Fruit fly (Drosophila melanogaster) whole organism, embryonic: Measurements from ENCODE around the gene Ddc.
A peak's percentile ranks its signal among the peaks of the same experiment; 100 is the strongest.

Experiments used
- Atf-2 ChIP-seq: fragments of 200-800 bp; sonication (Bioruptor generic); optimal IDR thresholded peaks from 2 replicates; lab custom pipeline; 2016; ENCODE audit warnings: missing biosample characterization, missing genetic modification characterization
- CG11560 ChIP-seq: fragments of 200-800 bp; sonication (Bioruptor generic); IDR thresholded peaks from 3 replicates; pipeline ENCODE4 v1.3.6; 2022; ENCODE audit warnings: missing biosample characterization, missing genetic modification characterization
- CG12299 ChIP-seq: fragments of 200-800 bp; sonication (Bioruptor generic); optimal IDR thresholded peaks from 2 replicates; lab custom pipeline; 2018; ENCODE audit warnings: missing biosample characterization, mild to moderate bottlenecking, missing genetic modification characterization
- CG12659 ChIP-seq: fragments of 200-800 bp; sonication (Bioruptor generic); optimal IDR thresholded peaks from 3 replicates; lab custom pipeline; 2017; ENCODE audit warnings: mild to moderate bottlenecking, missing biosample characterization, missing genetic modification reagents, missing genetic modification characterization
- CG12744 ChIP-seq: fragments of 200-800 bp; sonication (Bioruptor generic); optimal IDR thresholded peaks from 2 replicates; lab custom pipeline; 2016; ENCODE audit warnings: missing biosample characterization, missing genetic modification characterization
- CG12769 ChIP-seq: fragments of 200-800 bp; sonication (Bioruptor generic); optimal IDR thresholded peaks from 2 replicates; lab custom pipeline; 2019; ENCODE audit warnings: missing biosample characterization, mild to moderate bottlenecking, missing genetic modification characterization, moderate library complexity
- CG13123 ChIP-seq: fragments of 200-800 bp; sonication (Bioruptor generic); optimal IDR thresholded peaks from 2 replicates; lab custom pipeline; 2016; ENCODE audit warnings: missing biosample characterization, missing genetic modification characterization
- CG13424 ChIP-seq: fragments of 200-800 bp; sonication (Bioruptor generic); optimal IDR thresholded peaks from 2 replicates; lab custom pipeline; 2019; ENCODE audit warnings: missing biosample characterization, mild to moderate bottlenecking, missing genetic modification characterization, moderate library complexity
- CG13624 ChIP-seq: fragments of 200-800 bp; sonication (Bioruptor generic); optimal IDR thresholded peaks from 2 replicates; lab custom pipeline; 2016; ENCODE audit warnings: missing biosample characterization, missing genetic modification characterization
- CG13775 ChIP-seq: fragments of 200-800 bp; sonication (Bioruptor generic); optimal IDR thresholded peaks from 3 replicates; lab custom pipeline; 2017; ENCODE audit warnings: missing biosample characterization, mild to moderate bottlenecking, missing genetic modification characterization
- CG17612 ChIP-seq: fragments of 200-800 bp; sonication (Bioruptor generic); IDR thresholded peaks from 2 replicates; pipeline ENCODE4 v1.3.6; 2022; ENCODE audit warnings: missing biosample characterization, missing genetic modification characterization
- CG17829 ChIP-seq: fragments of 200-800 bp; optimal IDR thresholded peaks from 2 replicates; lab custom pipeline; 2019; ENCODE audit warnings: missing biosample characterization, mild to moderate bottlenecking, missing genetic modification characterization, moderate library complexity
- CG18262 ChIP-seq: fragments of 200-800 bp; optimal IDR thresholded peaks from 3 replicates; lab custom pipeline; 2019; ENCODE audit warnings: missing biosample characterization, mild to moderate bottlenecking, missing genetic modification characterization, moderate library complexity
- CG2199 ChIP-seq: fragments of 200-800 bp; sonication (Bioruptor generic); IDR thresholded peaks from 3 replicates; pipeline ENCODE4 v1.3.6; 2022; ENCODE audit warnings: missing biosample characterization, missing genetic modification characterization
- CG30403 ChIP-seq: fragments of 200-800 bp; sonication (Bioruptor generic); optimal IDR thresholded peaks from 3 replicates; lab custom pipeline; 2016; ENCODE audit warnings: missing biosample characterization, missing genetic modification characterization
- CG31224 ChIP-seq: fragments of 200-800 bp; sonication (Bioruptor generic); IDR thresholded peaks from 2 replicates; pipeline ENCODE4 v1.3.6; 2022; ENCODE audit warnings: missing biosample characterization, missing genetic modification characterization
- CG32767 ChIP-seq: fragments of 200-800 bp; sonication (Bioruptor generic); IDR thresholded peaks from 2 replicates; pipeline ENCODE4 v1.3.6; 2022; ENCODE audit warnings: missing biosample characterization, missing genetic modification characterization
- CG3847 ChIP-seq: fragments of 200-800 bp; sonication (Bioruptor generic); IDR thresholded peaks from 2 replicates; pipeline ENCODE4 v1.3.6; 2022; ENCODE audit warnings: missing biosample characterization, missing genetic modification characterization
- CG42726 ChIP-seq: fragments of 200-800 bp; sonication (Bioruptor generic); IDR thresholded peaks from 2 replicates; pipeline ENCODE4 v1.3.6; 2022; ENCODE audit warnings: missing biosample characterization, missing genetic modification characterization; ENCODE audit not compliant: partially characterized antibody
- CG7271 ChIP-seq: fragments of 200-800 bp; sonication (Bioruptor generic); optimal IDR thresholded peaks from 2 replicates; lab custom pipeline; 2018; ENCODE audit warnings: missing biosample characterization, mild to moderate bottlenecking, missing genetic modification characterization, moderate library complexity
- D19A ChIP-seq: fragments of 200-800 bp; optimal IDR thresholded peaks from 3 replicates; lab custom pipeline; 2019; ENCODE audit warnings: missing biosample characterization, mild to moderate bottlenecking, missing genetic modification characterization, moderate library complexity
- Deaf1 ChIP-seq: fragments of 200-800 bp; optimal IDR thresholded peaks from 3 replicates; lab custom pipeline; 2019; ENCODE audit warnings: missing biosample characterization, mild to moderate bottlenecking, missing genetic modification characterization, moderate library complexity
- Dfd ChIP-seq, 2 experiments: fragments of >200 bp; optimal IDR thresholded peaks; 2 replicates each; lab custom pipeline; 2017; ENCODE audit warnings: missing biosample characterization in 2 of 2, missing genetic modification characterization in 2 of 2
- Doc3 ChIP-seq: fragments of 200-800 bp; sonication (Bioruptor generic); IDR thresholded peaks from 3 replicates; pipeline ENCODE4 v1.3.6; 2022; ENCODE audit warnings: missing biosample characterization, missing genetic modification characterization; ENCODE audit not compliant: partially characterized antibody
- HHEX ChIP-seq: fragments of 200-800 bp; sonication (Bioruptor generic); optimal IDR thresholded peaks from 3 replicates; lab custom pipeline; 2017; ENCODE audit warnings: missing biosample characterization, mild to moderate bottlenecking, missing genetic modification characterization, missing genetic modification reagents
- Hey ChIP-seq: fragments of 200-800 bp; sonication (Bioruptor generic); optimal IDR thresholded peaks from 3 replicates; lab custom pipeline; 2018; ENCODE audit warnings: missing biosample characterization, mild to moderate bottlenecking, missing genetic modification characterization
- Kr ChIP-seq: fragments of 200-800 bp; sonication (Bioruptor generic); optimal IDR thresholded peaks from 2 replicates; lab custom pipeline; 2017; ENCODE audit warnings: missing biosample characterization, mild to moderate bottlenecking, missing genetic modification characterization
- NfI ChIP-seq: fragments of 200-800 bp; sonication (Bioruptor generic); optimal IDR thresholded peaks from 3 replicates; lab custom pipeline; 2018; ENCODE audit warnings: missing biosample characterization, mild to moderate bottlenecking, missing genetic modification characterization, moderate library complexity
- Stat92E ChIP-seq, 3 experiments: fragments of >200 bp in 2 of 3; fragments of 200-800 bp in 1 of 3; sonication (Bioruptor generic) in 1 of 3; optimal IDR thresholded peaks; 2 replicates each; lab custom pipeline; 2017 to 2019; ENCODE audit warnings: missing biosample characterization in 3 of 3, missing genetic modification characterization in 3 of 3, mild to moderate bottlenecking in 1 of 3, moderate library complexity in 1 of 3
- Tbp ChIP-seq: fragments of >200 bp; optimal IDR thresholded peaks from 2 replicates; lab custom pipeline; 2018; ENCODE audit warnings: missing biosample characterization, missing genetic modification characterization
- Xbp1 ChIP-seq: fragments of 200-800 bp; sonication (Bioruptor generic); optimal IDR thresholded peaks from 3 replicates; lab custom pipeline; 2016; ENCODE audit warnings: missing biosample characterization, mild to moderate bottlenecking, missing genetic modification characterization
- ato ChIP-seq: fragments of 200-800 bp; sonication (Bioruptor generic); IDR thresholded peaks from 2 replicates; pipeline ENCODE4 v1.3.6; 2022; ENCODE audit warnings: missing biosample characterization, missing genetic modification characterization; ENCODE audit not compliant: partially characterized antibody
- bowl ChIP-seq: fragments of 200-800 bp; sonication (Bioruptor generic); IDR thresholded peaks from 2 replicates; pipeline ENCODE4 v1.3.6; 2022; ENCODE audit warnings: missing biosample characterization, missing genetic modification characterization
- cato ChIP-seq: fragments of 200-800 bp; sonication (Bioruptor generic); optimal IDR thresholded peaks from 2 replicates; lab custom pipeline; 2016; ENCODE audit warnings: missing biosample characterization, missing genetic modification characterization, borderline replicate concordance
- gsb-n ChIP-seq: fragments of 200-800 bp; sonication (Bioruptor generic); optimal IDR thresholded peaks from 3 replicates; lab custom pipeline; 2018; ENCODE audit warnings: missing biosample characterization, mild to moderate bottlenecking, missing genetic modification characterization
- hb ChIP-seq: fragments of 200-800 bp; sonication (Bioruptor generic); IDR thresholded peaks from 3 replicates; pipeline ENCODE4 v1.3.6; 2022; ENCODE audit warnings: missing biosample characterization, missing genetic modification characterization; ENCODE audit not compliant: partially characterized antibody
- kah ChIP-seq: fragments of 200-800 bp; sonication (Bioruptor generic); optimal IDR thresholded peaks from 2 replicates; lab custom pipeline; 2018; ENCODE audit warnings: missing biosample characterization, mild to moderate bottlenecking, missing genetic modification characterization
- ken ChIP-seq: fragments of 200-800 bp; sonication (Bioruptor generic); IDR thresholded peaks from 3 replicates; pipeline ENCODE4 v1.3.6; 2022; ENCODE audit warnings: missing biosample characterization, missing genetic modification characterization
- kni ChIP-seq: fragments of 200-800 bp; sonication (Bioruptor generic); optimal IDR thresholded peaks from 3 replicates; lab custom pipeline; 2017; ENCODE audit warnings: mild to moderate bottlenecking, missing biosample characterization, missing genetic modification reagents, missing genetic modification characterization
- nau ChIP-seq: fragments of 200-800 bp; sonication (Bioruptor generic); optimal IDR thresholded peaks from 3 replicates; lab custom pipeline; 2017; ENCODE audit warnings: missing biosample characterization, mild to moderate bottlenecking, missing genetic modification characterization, missing genetic modification reagents
- nerfin-1 ChIP-seq: fragments of 200-800 bp; sonication (Bioruptor generic); optimal IDR thresholded peaks from 3 replicates; lab custom pipeline; 2019; ENCODE audit warnings: missing biosample characterization, mild to moderate bottlenecking, missing genetic modification characterization, moderate library complexity
- onecut ChIP-seq: fragments of 200-800 bp; sonication (Bioruptor generic); IDR thresholded peaks from 2 replicates; pipeline ENCODE4 v1.3.6; 2022; ENCODE audit warnings: missing biosample characterization, missing genetic modification characterization
- pb ChIP-seq: fragments of 200-800 bp; sonication (Bioruptor generic); optimal IDR thresholded peaks from 3 replicates; lab custom pipeline; 2016; ENCODE audit warnings: missing biosample characterization, missing genetic modification characterization
- pita ChIP-seq: fragments of 200-800 bp; sonication (Bioruptor generic); optimal IDR thresholded peaks from 2 replicates; lab custom pipeline; 2017; ENCODE audit warnings: missing biosample characterization, mild to moderate bottlenecking, missing genetic modification characterization
- sisA ChIP-seq: fragments of 200-800 bp; sonication (Bioruptor generic); IDR thresholded peaks from 2 replicates; pipeline ENCODE4 v1.3.6; 2022; ENCODE audit warnings: missing biosample characterization, missing genetic modification characterization
- slp2 ChIP-seq: fragments of 200-800 bp; sonication (Bioruptor generic); optimal IDR thresholded peaks from 2 replicates; lab custom pipeline; 2016; ENCODE audit warnings: missing biosample characterization, missing genetic modification characterization
- sqz ChIP-seq: fragments of 200-800 bp; sonication (Bioruptor generic); optimal IDR thresholded peaks from 3 replicates; lab custom pipeline; 2018; ENCODE audit warnings: missing biosample characterization, mild to moderate bottlenecking, missing genetic modification characterization
- trem ChIP-seq: fragments of 200-800 bp; optimal IDR thresholded peaks from 3 replicates; lab custom pipeline; 2019; ENCODE audit warnings: missing biosample characterization, mild to moderate bottlenecking, missing genetic modification characterization, moderate library complexity
- zen ChIP-seq: fragments of 200-800 bp; sonication (Bioruptor generic); optimal IDR thresholded peaks from 3 replicates; lab custom pipeline; 2018; ENCODE audit warnings: missing biosample characterization, mild to moderate bottlenecking, missing genetic modification characterization, moderate library complexity

The Ddc gene

DNA sequence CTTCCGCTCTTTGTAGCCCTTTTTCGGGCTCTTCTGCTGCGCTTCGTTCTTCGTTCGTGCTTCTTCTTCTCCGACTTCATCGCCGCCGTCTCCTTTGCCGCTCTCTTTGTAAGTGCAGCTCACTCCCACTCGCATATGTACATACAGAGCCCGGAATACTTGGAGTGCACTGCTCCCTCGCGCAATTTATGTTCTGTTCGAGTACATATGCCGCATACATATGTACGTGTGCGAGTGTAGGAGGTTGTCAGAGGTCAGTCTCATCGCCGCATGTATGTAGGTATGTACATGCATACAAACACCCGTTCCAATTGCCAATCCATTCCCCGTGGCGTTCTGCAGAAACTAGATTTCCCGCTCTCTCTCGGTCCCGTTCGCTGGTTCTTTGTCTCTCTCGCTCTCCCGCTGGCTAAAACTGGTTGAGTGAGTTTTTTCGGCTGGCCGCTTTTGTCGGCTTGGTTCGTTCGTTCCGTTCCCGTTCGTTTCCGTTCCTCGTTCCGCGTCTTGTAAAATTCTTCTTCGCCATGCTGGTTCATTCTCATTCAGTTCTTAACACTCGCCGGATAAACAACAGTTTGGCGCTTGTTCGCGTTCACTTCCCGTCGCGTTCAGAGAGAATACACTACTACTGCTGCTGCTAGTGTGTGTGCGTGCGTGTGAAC lies 38.0 kb upstream of the Ddc start (continued):
- peak; percentile 32; the same call in 1 of the 2 replicates for TF ChIP-seq CG32767
- no peak for TF ChIP-seq pita (GFP tag; lab: Kevin White, UChicago)
- peak; percentile 75; the same call in 1 of the 2 replicates for TF ChIP-seq CG42726
- TF ChIP-seq CG18262 (tag; lab: Kevin White, UChicago), result peak; percentile 6
- peak; percentile 86 for TF ChIP-seq Deaf1 (tag; lab: Kevin White, UChicago)
- no peak for TF ChIP-seq Dfd (GFP tag; optimal IDR thresholded peaks at IDR 0.05; lab: Kevin White, UChicago)
- TF ChIP-seq slp2, result no peak
- TF ChIP-seq CG11560, result no peak
- peak; percentile 79 for TF ChIP-seq sqz (GFP tag; lab: Kevin White, UChicago)
- TF ChIP-seq CG12659 (GFP tag; lab: Kevin White, UChicago), result peak; percentile 29
- peak; percentile 46 for TF ChIP-seq CG12299 (tag; lab: Kevin White, UChicago)
- peak; percentile 21 for TF ChIP-seq trem (tag; lab: Kevin White, UChicago)
- TF ChIP-seq CG17829 (tag; lab: Kevin White, UChicago), result peak; percentile 66
- no peak for TF ChIP-seq ken (GFP tag; lab: Robert Waterston, UW)
- TF ChIP-seq HHEX, result peak; percentile 4
- TF ChIP-seq onecut, result 0 out of 2 replicates have a peak, but pooled peaks have one; percentile 8
- TF ChIP-seq kni (GFP tag; lab: Kevin White, UChicago), result peak; percentile 96
- TF ChIP-seq NfI, result peak; percentile 49
- no peak for TF ChIP-seq CG17612 (GFP tag; lab: Robert Waterston, UW)
- TF ChIP-seq Doc3 (GFP tag; lab: Robert Waterston, UW), result no peak
- no peak for TF ChIP-seq CG31224
- TF ChIP-seq Tbp (GFP tag; lab: Kevin White, UChicago), result no peak
- no peak for TF ChIP-seq sisA (GFP tag; lab: Robert Waterston, UW)
- TF ChIP-seq CG13424 (tag; lab: Kevin White, UChicago), result no peak
- TF ChIP-seq CG3847, result no peak
- TF ChIP-seq CG12744, result no peak
- TF ChIP-seq CG2199, result peak; percentile 55; the same call in 2 of the 3 replicates
- peak; percentile 48 for TF ChIP-seq D19A (tag; lab: Kevin White, UChicago)
- TF ChIP-seq bowl (GFP tag; lab: Robert Waterston, UW), result no peak
- TF ChIP-seq nau, result peak; percentile 14
- TF ChIP-seq cato (GFP tag; lab: Kevin White, UChicago), result no peak
- no peak for TF ChIP-seq hb
- no peak for TF ChIP-seq Xbp1 (GFP tag; lab: Kevin White, UChicago)
- TF ChIP-seq nerfin-1 (tag; lab: Kevin White, UChicago), result peak; percentile 50
- TF ChIP-seq CG7271 (tag; lab: Kevin White, UChicago), result peak; percentile 30
- TF ChIP-seq gsb-n (tag; lab: Kevin White, UChicago), result peak; percentile 51
- no peak for TF ChIP-seq CG13624 (GFP tag; lab: Kevin White, UChicago)
- TF ChIP-seq ato (GFP tag; lab: Robert Waterston, UW), result peak; percentile 49; the same call in 1 of the 2 replicates
- TF ChIP-seq zen (tag; lab: Kevin White, UChicago), result no peak
- TF ChIP-seq CG12769, result peak; percentile 71
- peak; percentile 5 for TF ChIP-seq Hey (tag; lab: Kevin White, UChicago)
- peak in 1 of 3 experiments; percentile 80 for TF ChIP-seq Stat92E (GFP tag; optimal IDR thresholded peaks at IDR 0.05; lab: Kevin White, UChicago)
- no peak for TF ChIP-seq CG13123 (GFP tag; lab: Kevin White, UChicago)
- TF ChIP-seq Kr (GFP tag; lab: Kevin White, UChicago), result peak; percentile 46
- TF ChIP-seq Atf-2 (GFP tag; lab: Kevin White, UChicago), result peak; percentile 8
- TF ChIP-seq CG30403 (GFP tag; lab: Kevin White, UChicago), result no peak
- peak; percentile 25 for TF ChIP-seq kah (GFP tag; lab: Kevin White, UChicago)
- peak; percentile 6 for TF ChIP-seq pb (GFP tag; lab: Kevin White, UChicago)
- no peak for TF ChIP-seq CG13775 (GFP tag; lab: Kevin White, UChicago)
